Worm (Caenorhabditis elegans) whole organism, young adult: ENCODE results near the gene cdc-14.

Experiments
- B0035.1 ChIP-seq: sonication (generic microtip); optimal IDR thresholded peaks from 2 replicates; lab custom pipeline; 2016; ENCODE audit warnings: missing genetic modification characterization, mild to moderate bottlenecking, missing compliant biosample characterization, missing genotype, missing genetic modification reagents
- B0261.1 ChIP-seq: sonication (generic microtip); optimal IDR thresholded peaks from 2 replicates; lab custom pipeline; 2016; ENCODE audit warnings: mild to moderate bottlenecking, missing genetic modification characterization, moderate library complexity, missing compliant biosample characterization
- C17E4.6 ChIP-seq: fragments of 200-800 bp; sonication (Bioruptor generic); IDR thresholded peaks from 2 replicates; pipeline ENCODE4 v1.3.6; 2022; ENCODE audit warnings: missing genetic modification reagents, missing genetic modification characterization, missing compliant biosample characterization
- F10E7.11 ChIP-seq: sonication (generic microtip); optimal IDR thresholded peaks from 2 replicates; lab custom pipeline; 2017; ENCODE audit warnings: mild to moderate bottlenecking, missing genetic modification characterization, moderate library complexity, missing compliant biosample characterization
- F23B12.7 ChIP-seq: sonication (generic microtip); optimal IDR thresholded peaks from 2 replicates; lab custom pipeline; 2017; ENCODE audit warnings: missing genetic modification characterization, mild to moderate bottlenecking, missing compliant biosample characterization, antibody characterized with exemption, moderate library complexity; ENCODE audit not compliant: insufficient read depth
- F39B2.1 ChIP-seq: fragments of 200-800 bp; sonication (Bioruptor generic); IDR thresholded peaks from 2 replicates; pipeline ENCODE4 v1.3.6; 2022; ENCODE audit warnings: missing genetic modification reagents, missing genetic modification characterization, missing compliant biosample characterization
- F52B5.7 ChIP-seq: sonication (generic microtip); optimal IDR thresholded peaks from 2 replicates; lab custom pipeline; 2016; ENCODE audit warnings: mild to moderate bottlenecking, missing genetic modification characterization, missing compliant biosample characterization
- F57A8.1 ChIP-seq: fragments of 200-800 bp; sonication (Bioruptor generic); optimal IDR thresholded peaks from 2 replicates; lab custom pipeline; 2018; ENCODE audit warnings: mild to moderate bottlenecking, missing genetic modification characterization, moderate library complexity, missing compliant biosample characterization
- T26A5.8 ChIP-seq: sonication (generic microtip); optimal IDR thresholded peaks from 2 replicates; lab custom pipeline; 2016; ENCODE audit warnings: missing genetic modification characterization, missing compliant biosample characterization
- Y53F4B.3 ChIP-seq: fragments of 200-800 bp; sonication (Bioruptor generic); IDR thresholded peaks from 2 replicates; pipeline ENCODE4 v1.3.6; 2022; ENCODE audit warnings: missing genetic modification reagents, missing genetic modification characterization, missing compliant biosample characterization
- Y67H2A.10 ChIP-seq: fragments of 200-800 bp; sonication (Bioruptor generic); conservative IDR thresholded peaks from 2 replicates; pipeline ENCODE4 v1.3.6; 2022; ENCODE audit warnings: missing genetic modification reagents, missing genetic modification characterization, missing compliant biosample characterization
- Y79H2A.3 ChIP-seq: fragments of 200-800 bp; sonication (Bioruptor generic); conservative IDR thresholded peaks from 2 replicates; pipeline ENCODE4 v1.3.6; 2022; ENCODE audit warnings: missing genetic modification reagents, missing genetic modification characterization, missing compliant biosample characterization
- ZK185.1 ChIP-seq: sonication (generic microtip); optimal IDR thresholded peaks from 2 replicates; lab custom pipeline; 2016; ENCODE audit warnings: mild to moderate bottlenecking, missing genetic modification characterization, missing compliant biosample characterization; ENCODE audit not compliant: poor library complexity, severe bottlenecking
- akir-1 ChIP-seq: fragments of 200-800 bp; sonication (Bioruptor generic); optimal IDR thresholded peaks from 2 replicates; lab custom pipeline; 2018; ENCODE audit warnings: mild to moderate bottlenecking, missing genetic modification characterization, moderate library complexity, missing compliant biosample characterization
- ama-1 ChIP-seq, 3 experiments: fragments of 150-350 bp in 1 of 3; sonication (generic microtip) in 2 of 3; optimal IDR thresholded peaks; 2 replicates each; lab custom pipeline; 2014 to 2018; ENCODE audit warnings: missing biosample characterization in 2 of 3, missing genetic modification characterization in 2 of 3, missing genetic modification reagents in 2 of 3
- attf-5 ChIP-seq: fragments of 200-800 bp; sonication (Bioruptor generic); optimal IDR thresholded peaks from 2 replicates; lab custom pipeline; 2018; ENCODE audit warnings: mild to moderate bottlenecking, missing genetic modification characterization, missing compliant biosample characterization
- bed-1 ChIP-seq: fragments of 200-800 bp; sonication (Bioruptor generic); IDR thresholded peaks from 2 replicates; pipeline ENCODE4 v1.3.6; 2022; ENCODE audit warnings: missing genetic modification reagents, missing genetic modification characterization, missing compliant biosample characterization
- bed-2 ChIP-seq: fragments of 200-800 bp; sonication (Bioruptor generic); IDR thresholded peaks from 2 replicates; pipeline ENCODE4 v1.3.6; 2022; ENCODE audit warnings: missing genetic modification reagents, missing genetic modification characterization, missing compliant biosample characterization
- ccch-3 ChIP-seq: fragments of 200-800 bp; sonication (Bioruptor generic); optimal IDR thresholded peaks from 2 replicates; lab custom pipeline; 2018; ENCODE audit warnings: mild to moderate bottlenecking, missing genetic modification characterization, missing compliant biosample characterization
- cebp-2 ChIP-seq: fragments of 200-800 bp; sonication (Bioruptor generic); IDR thresholded peaks from 2 replicates; pipeline ENCODE4 v1.3.6; 2022; ENCODE audit warnings: missing genetic modification characterization, missing compliant biosample characterization
- ceh-27 ChIP-seq: fragments of 200-800 bp; sonication (Bioruptor generic); optimal IDR thresholded peaks from 2 replicates; lab custom pipeline; 2018; ENCODE audit warnings: mild to moderate bottlenecking, missing genetic modification characterization, moderate library complexity, missing compliant biosample characterization
- ceh-40 ChIP-seq: fragments of 200-800 bp; sonication (Bioruptor generic); IDR thresholded peaks from 2 replicates; pipeline ENCODE4 v1.3.6; 2022; ENCODE audit warnings: missing genetic modification characterization, missing compliant biosample characterization
- ceh-58 ChIP-seq: fragments of 200-800 bp; sonication (Bioruptor generic); IDR thresholded peaks from 2 replicates; pipeline ENCODE4 v1.3.6; 2022; ENCODE audit warnings: missing genetic modification characterization, missing compliant biosample characterization
- dox-1 ChIP-seq: fragments of 200-800 bp; sonication (Bioruptor generic); IDR thresholded peaks from 2 replicates; pipeline ENCODE4 v1.3.6; 2022; ENCODE audit warnings: missing genetic modification reagents, missing genetic modification characterization, missing compliant biosample characterization
- dpff-1 ChIP-seq: sonication (generic microtip); optimal IDR thresholded peaks from 2 replicates; lab custom pipeline; 2017; ENCODE audit warnings: mild to moderate bottlenecking, missing genetic modification characterization, missing compliant biosample characterization
- egrh-3 ChIP-seq: fragments of 200-800 bp; sonication (Bioruptor generic); IDR thresholded peaks from 2 replicates; pipeline ENCODE4 v1.3.6; 2022; ENCODE audit warnings: missing genetic modification reagents, missing genetic modification characterization, missing compliant biosample characterization
- hlh-12 ChIP-seq: sonication (generic microtip); optimal IDR thresholded peaks from 2 replicates; lab custom pipeline; 2016; ENCODE audit warnings: missing genetic modification characterization, missing compliant biosample characterization
- lag-1 ChIP-seq: fragments of 200-800 bp; sonication (Bioruptor generic); IDR thresholded peaks from 2 replicates; pipeline ENCODE4 v1.3.6; 2022; ENCODE audit warnings: missing genetic modification reagents, missing genetic modification characterization, missing compliant biosample characterization
- let-526 ChIP-seq: fragments of 200-800 bp; sonication (Bioruptor generic); IDR thresholded peaks from 2 replicates; pipeline ENCODE4 v1.3.6; 2022; ENCODE audit warnings: missing genetic modification reagents, missing genetic modification characterization, missing compliant biosample characterization
- lin-35 ChIP-seq, 3 experiments: fragments of 150-350 bp in 2 of 3; sonication (generic microtip) in 1 of 3; optimal IDR thresholded peaks; 2 replicates each; lab custom pipeline; 2014 to 2018; ENCODE audit warnings: missing biosample characterization in 3 of 3, missing genetic modification characterization in 3 of 3, missing genetic modification reagents in 3 of 3
- lin-40 ChIP-seq: sonication (generic microtip); optimal IDR thresholded peaks from 2 replicates; lab custom pipeline; 2016; ENCODE audit warnings: missing genetic modification characterization, mild to moderate bottlenecking, missing compliant biosample characterization, missing genotype, missing genetic modification reagents
- madf-10 ChIP-seq: sonication (generic microtip); optimal IDR thresholded peaks from 2 replicates; lab custom pipeline; 2016; ENCODE audit warnings: mild to moderate bottlenecking, missing genetic modification characterization, missing compliant biosample characterization
- mes-4 ChIP-seq: sonication (generic microtip); optimal IDR thresholded peaks from 2 replicates; lab custom pipeline; 2016; ENCODE audit warnings: missing genotype, missing genetic modification characterization, missing compliant biosample characterization
- mxl-1 ChIP-seq: sonication (generic microtip); optimal IDR thresholded peaks from 2 replicates; lab custom pipeline; 2016; ENCODE audit warnings: missing genetic modification characterization, missing compliant biosample characterization
- nfya-1 ChIP-seq: sonication (generic microtip); optimal IDR thresholded peaks from 2 replicates; lab custom pipeline; 2017; ENCODE audit warnings: antibody characterized with exemption, missing compliant biosample characterization, missing genetic modification characterization, borderline replicate concordance; ENCODE audit not compliant: insufficient read depth
- nhr-179 ChIP-seq: sonication (generic microtip); optimal IDR thresholded peaks from 2 replicates; lab custom pipeline; 2016; ENCODE audit warnings: mild to moderate bottlenecking, missing genetic modification characterization, missing compliant biosample characterization
- repo-1 ChIP-seq: sonication (generic microtip); optimal IDR thresholded peaks from 2 replicates; lab custom pipeline; 2017; ENCODE audit warnings: mild to moderate bottlenecking, missing genetic modification characterization, missing compliant biosample characterization
- snpc-3.4 ChIP-seq: sonication (generic microtip); optimal IDR thresholded peaks from 2 replicates; lab custom pipeline; 2017; ENCODE audit warnings: missing genetic modification characterization, mild to moderate bottlenecking, missing compliant biosample characterization, antibody characterized with exemption, moderate library complexity, missing genotype, missing genetic modification reagents
- somi-1 ChIP-seq: fragments of 200-800 bp; sonication (Bioruptor generic); optimal IDR thresholded peaks from 2 replicates; lab custom pipeline; 2018; ENCODE audit warnings: mild to moderate bottlenecking, missing genetic modification characterization, missing compliant biosample characterization
- sptf-2 ChIP-seq: fragments of 200-800 bp; sonication (Bioruptor generic); optimal IDR thresholded peaks from 2 replicates; lab custom pipeline; 2018; ENCODE audit warnings: mild to moderate bottlenecking, missing genetic modification characterization, missing compliant biosample characterization
- tbx-9 ChIP-seq: sonication (generic microtip); optimal IDR thresholded peaks from 2 replicates; lab custom pipeline; 2016; ENCODE audit warnings: borderline replicate concordance, missing genetic modification characterization, inconsistent platforms, missing compliant biosample characterization
- tlf-1 ChIP-seq: fragments of 200-800 bp; sonication (Bioruptor generic); optimal IDR thresholded peaks from 2 replicates; lab custom pipeline; 2018; ENCODE audit warnings: mild to moderate bottlenecking, missing genetic modification characterization, missing compliant biosample characterization
- xnd-1 ChIP-seq: sonication (generic microtip); optimal IDR thresholded peaks from 2 replicates; lab custom pipeline; 2016; ENCODE audit warnings: missing genotype, missing genetic modification reagents, missing genetic modification characterization, missing compliant biosample characterization
- ztf-22 ChIP-seq: fragments of 200-800 bp; sonication (Bioruptor generic); optimal IDR thresholded peaks from 2 replicates; lab custom pipeline; 2018; ENCODE audit warnings: mild to moderate bottlenecking, missing genetic modification characterization, moderate library complexity, missing compliant biosample characterization
- ztf-26 ChIP-seq: sonication (generic microtip); optimal IDR thresholded peaks from 2 replicates; lab custom pipeline; 2017; ENCODE audit warnings: missing genetic modification characterization, missing compliant biosample characterization
- ztf-28 ChIP-seq: fragments of 200-800 bp; sonication (Bioruptor generic); IDR thresholded peaks from 2 replicates; pipeline ENCODE4 v1.3.6; 2022; ENCODE audit warnings: missing genetic modification reagents, missing genetic modification characterization, missing compliant biosample characterization

The cdc-14 gene

ce11 chrII:5543476-5544144 lies 49.6 kb downstream of the cdc-14 start (continued):
- TF ChIP-seq attf-5 (peak; percentile 87), cebp-2 (GFP tag; lab: Robert Waterston, UW) (peak; percentile 83; the same call in 1 of the 2 replicates), bed-1 (GFP tag; lab: Robert Waterston, UW) (0 out of 2 replicates have a peak, but pooled peaks have one; percentile 47), egrh-3 (peak; percentile 59; the same call in 1 of the 2 replicates), lag-1 (GFP tag; lab: Robert Waterston, UW) (peak; percentile 75; the same call in 1 of the 2 replicates), ztf-28 (peak; percentile 63; the same call in 1 of the 2 replicates), B0261.1 (tag; lab: Kevin White, UChicago) (peak; percentile 51), F52B5.7 (tag; lab: Kevin White, UChicago) (peak; percentile 96), nhr-179 (tag; lab: Kevin White, UChicago) (peak; percentile 54), Y79H2A.3 (GFP tag; lab: Robert Waterston, UW) (peak; percentile 68; the same call in 1 of the 2 replicates), lin-35 (GFP tag; optimal IDR thresholded peaks at IDR 0.05; lab: Kevin White, UChicago) (peak in 2 of 3 experiments; percentile 73 to 91), ceh-58 (0 out of 2 replicates have a peak, but pooled peaks have one; percentile 12), lin-40 (tag; lab: Kevin White, UChicago) (peak; percentile 99), sptf-2 (peak; percentile 10), F10E7.11 (tag; lab: Kevin White, UChicago) (peak; percentile 95), nfya-1 (tag; lab: Kevin White, UChicago) (no peak), let-526 (GFP tag; lab: Robert Waterston, UW) (peak; percentile 94), ccch-3 (GFP tag; lab: Kevin White, UChicago) (peak; percentile 81), hlh-12 (tag; lab: Kevin White, UChicago) (peak; percentile 39), dpff-1 (peak; percentile 97), repo-1 (tag; lab: Kevin White, UChicago) (peak; percentile 98), B0035.1 (tag; lab: Kevin White, UChicago) (peak; percentile 94), F39B2.1 (GFP tag; lab: Robert Waterston, UW) (peak; percentile 8; the same call in 1 of the 2 replicates), ceh-40 (GFP tag; lab: Robert Waterston, UW) (0 out of 2 replicates have a peak, but pooled peaks have one; percentile 79), akir-1 (GFP tag; lab: Kevin White, UChicago) (peak; percentile 93), ceh-27 (GFP tag; lab: Kevin White, UChicago) (peak; percentile 98), Y67H2A.10 (GFP tag; lab: Robert Waterston, UW) (peak; percentile 73), mes-4 (tag; lab: Kevin White, UChicago) (peak; percentile 55), T26A5.8 (tag; lab: Kevin White, UChicago) (peak; percentile 40), ztf-22 (GFP tag; lab: Kevin White, UChicago) (peak; percentile 86), C17E4.6 (peak; percentile 85), F23B12.7 (tag; lab: Kevin White, UChicago) (peak; percentile 93), Y53F4B.3 (GFP tag; lab: Robert Waterston, UW) (no peak), F57A8.1 (GFP tag; lab: Kevin White, UChicago) (peak; percentile 78), ZK185.1 (tag; lab: Kevin White, UChicago) (peak; percentile 98), snpc-3.4 (peak; percentile 93), xnd-1 (peak; percentile 15), ama-1 (optimal IDR thresholded peaks at IDR 0.05; lab: Kevin White, UChicago) (peak; percentile 100), ama-1 (GFP tag; optimal IDR thresholded peaks at IDR 0.05; lab: Kevin White, UChicago) (peak; percentile 85 to 93), tlf-1 (GFP tag; lab: Kevin White, UChicago) (peak; percentile 94), tbx-9 (tag; lab: Kevin White, UChicago) (no peak), somi-1 (peak; percentile 94), dox-1 (GFP tag; lab: Robert Waterston, UW) (peak; percentile 97), bed-2 (GFP tag; lab: Robert Waterston, UW) (peak; percentile 87), mxl-1 (tag; lab: Kevin White, UChicago) (peak; percentile 65), ztf-26 (tag; lab: Kevin White, UChicago) (peak; percentile 98), madf-10 (tag; lab: Kevin White, UChicago) (peak; percentile 94)
